Fruit fly (Drosophila melanogaster) whole organism, prepupa: ENCODE measurements around the gene Ctr1B.

Source experiments
- CG10631 ChIP-seq: fragments of 200-800 bp; sonication (Bioruptor generic); optimal IDR thresholded peaks from 2 replicates; lab custom pipeline; 2016; ENCODE audit warnings: missing biosample characterization, missing genetic modification characterization
- CG11294 ChIP-seq: fragments of 200-800 bp; sonication (Bioruptor generic); IDR thresholded peaks from 2 replicates; pipeline ENCODE4 v1.3.6; 2022; ENCODE audit warnings: missing biosample characterization, missing genetic modification characterization
- CG3032 ChIP-seq: fragments of 200-800 bp; optimal IDR thresholded peaks from 2 replicates; lab custom pipeline; 2019; ENCODE audit warnings: missing biosample characterization, mild to moderate bottlenecking, missing genetic modification characterization, moderate library complexity
- CG4318 ChIP-seq: fragments of 200-800 bp; sonication (Bioruptor generic); optimal IDR thresholded peaks from 3 replicates; lab custom pipeline; 2017; ENCODE audit warnings: missing biosample characterization, mild to moderate bottlenecking, missing genetic modification characterization
- CG6276 ChIP-seq: fragments of 200-800 bp; sonication (Bioruptor generic); optimal IDR thresholded peaks from 2 replicates; lab custom pipeline; 2017; ENCODE audit warnings: missing biosample characterization, mild to moderate bottlenecking, missing genetic modification characterization
- CG8319 ChIP-seq: fragments of 200-800 bp; sonication (Bioruptor generic); optimal IDR thresholded peaks from 3 replicates; lab custom pipeline; 2016; ENCODE audit warnings: missing biosample characterization, missing genetic modification characterization
- Met ChIP-seq: fragments of 200-800 bp; sonication (Bioruptor generic); optimal IDR thresholded peaks from 3 replicates; lab custom pipeline; 2016; ENCODE audit warnings: missing biosample characterization, missing genetic modification characterization
- OdsH ChIP-seq: fragments of 200-800 bp; sonication (Bioruptor generic); optimal IDR thresholded peaks from 3 replicates; lab custom pipeline; 2016; ENCODE audit warnings: missing biosample characterization, missing genetic modification characterization
- Sox102F ChIP-seq: fragments of 200-800 bp; sonication (Bioruptor generic); optimal IDR thresholded peaks from 2 replicates; lab custom pipeline; 2016; ENCODE audit warnings: missing biosample characterization, mild to moderate bottlenecking, missing genetic modification characterization
- lz ChIP-seq: fragments of 200-800 bp; sonication (Bioruptor generic); optimal IDR thresholded peaks from 3 replicates; lab custom pipeline; 2016; ENCODE audit warnings: missing biosample characterization, missing genetic modification characterization

dm6 chr3R:8290478-8290877 lies 26.9 kb upstream of the Ctr1B start, which contains the start of gene CG11672:
- no peak for TF ChIP-seq CG11294 (GFP tag; lab: Robert Waterston, UW)
- no peak for TF ChIP-seq CG3032 (tag; lab: Kevin White, UChicago)
- TF ChIP-seq CG8319 (GFP tag; lab: Kevin White, UChicago) = no peak
- TF ChIP-seq Met (GFP tag; lab: Kevin White, UChicago) = no peak
- TF ChIP-seq CG4318 (GFP tag; lab: Kevin White, UChicago) = no peak
- TF ChIP-seq Sox102F = no peak
- TF ChIP-seq OdsH (GFP tag; lab: Kevin White, UChicago) = no peak
- no peak for TF ChIP-seq CG6276
- no peak for TF ChIP-seq lz (GFP tag; lab: Kevin White, UChicago)
- TF ChIP-seq CG10631 (GFP tag; lab: Kevin White, UChicago) = no peak
